Worm (Caenorhabditis elegans): Measurements from ENCODE around the gene T07F8.1.

The T07F8.1 gene

DNA sequence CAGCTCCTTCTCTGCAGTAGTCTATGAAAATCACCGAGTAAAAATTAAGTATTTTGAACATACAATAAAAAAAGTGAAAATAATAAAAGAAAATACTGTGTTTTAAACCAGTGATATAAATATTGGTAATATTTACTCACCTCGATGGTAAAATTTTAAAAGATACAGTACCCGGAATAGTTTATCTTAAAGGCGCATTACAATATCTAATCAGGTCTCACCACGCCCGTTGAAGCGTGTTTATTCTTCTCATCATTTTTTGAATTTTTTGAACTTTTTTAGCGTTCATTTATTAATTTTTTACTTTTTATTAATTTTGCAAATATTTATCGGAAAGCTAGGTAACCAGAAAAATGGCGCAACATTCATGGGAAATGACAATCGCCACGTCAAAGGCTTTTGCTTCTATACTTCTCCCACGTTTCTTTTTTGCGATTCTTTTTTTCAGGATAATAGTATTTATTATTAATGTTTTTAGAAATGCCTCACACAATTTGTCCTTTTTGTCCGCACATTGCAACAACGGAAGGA, 26.4 kb upstream of the T07F8.1 start, which contains the start of gene F10E7.2:
TSS of gene F10E7.2 (plus strand) at position 481 of the 531 bp plus-strand sequence.
- TF ChIP-seq lin-13 (GFP tag; optimal IDR thresholded peaks at IDR 0.05) = no peak
- TF ChIP-seq ama-1 (optimal IDR thresholded peaks at IDR 0.05) = no peak
- TF ChIP-seq elt-3 (tag; optimal IDR thresholded peaks at IDR 0.05) = no peak
- TF ChIP-seq zag-1 (tag; optimal IDR thresholded peaks at IDR 0.05) = no peak
- TF ChIP-seq nhr-21 (tag; optimal IDR thresholded peaks at IDR 0.05) = no peak
- no peak for TF ChIP-seq aly-2 (tag; optimal IDR thresholded peaks at IDR 0.05)
- TF ChIP-seq mbf-1 (tag; optimal IDR thresholded peaks at IDR 0.05) = no peak
- no peak for TF ChIP-seq snpc-4 (tag; optimal IDR thresholded peaks at IDR 0.05)
- no peak for TF ChIP-seq F13H6.1 (tag; optimal IDR thresholded peaks at IDR 0.05)
- TF ChIP-seq lin-39 (tag; optimal IDR thresholded peaks at IDR 0.05) = no peak
- TF ChIP-seq C34F6.9 (tag; optimal IDR thresholded peaks at IDR 0.05) = no peak
- TF ChIP-seq nhr-6 (tag; optimal IDR thresholded peaks at IDR 0.05) = no peak
- TF ChIP-seq ztf-1 (GFP tag; conservative IDR thresholded peaks at IDR 0.05) = no peak

DNA sequence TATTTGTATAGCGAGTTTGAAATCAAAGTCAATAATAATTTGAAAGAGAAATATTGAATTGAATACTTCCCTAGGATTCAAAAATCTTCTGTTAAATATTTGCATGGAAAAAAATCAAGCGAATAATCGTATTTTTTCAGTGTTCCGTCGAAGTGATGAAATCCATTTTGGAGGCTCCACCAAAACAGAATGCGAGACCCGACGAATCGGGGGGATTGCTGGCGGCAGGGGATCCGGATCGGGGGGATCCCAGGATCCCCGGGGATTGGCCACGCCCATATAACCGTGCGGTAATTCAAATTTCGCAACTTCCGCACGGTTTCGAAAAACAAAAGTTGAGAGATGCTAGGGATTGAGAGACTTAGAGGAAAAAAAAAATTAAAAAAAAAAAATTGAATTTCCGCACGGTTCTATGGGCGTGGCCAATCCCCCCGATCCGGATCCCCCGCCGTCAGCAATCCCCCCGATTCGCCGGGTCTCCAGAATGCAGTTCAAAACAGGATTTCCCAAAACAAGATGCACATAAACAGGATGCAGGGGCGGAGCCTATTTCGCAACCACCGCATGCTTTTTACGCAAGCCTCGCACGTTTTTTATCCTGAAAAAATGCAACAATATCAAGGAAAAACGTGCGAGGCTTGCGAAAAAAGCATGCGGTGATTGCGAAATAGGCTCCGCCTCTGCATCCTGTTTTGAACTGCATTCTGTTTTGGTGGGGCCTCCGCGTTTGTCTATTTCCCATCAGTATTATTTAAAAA, 25.4 kb upstream of the T07F8.1 start, which contains the start of gene F10E7.11:
TSS of gene F10E7.11 (minus strand) at position 232 of the 758 bp plus-strand sequence.
- TF ChIP-seq lsy-2 (tag; optimal IDR thresholded peaks at IDR 0.05) = peak in 1 of 2 experiments; percentile 55
- TF ChIP-seq unc-55 (GFP tag; optimal IDR thresholded peaks at IDR 0.05) = peak; percentile 69
- peak; percentile 8 for TF ChIP-seq F13H6.1 (tag; optimal IDR thresholded peaks at IDR 0.05)
- TF ChIP-seq C34F6.9 (tag; optimal IDR thresholded peaks at IDR 0.05) = peak; percentile 20
- TF ChIP-seq sma-9 (GFP tag; optimal IDR thresholded peaks at IDR 0.05) = peak; percentile 82
- no peak for TF ChIP-seq sma-9 (tag; optimal IDR thresholded peaks at IDR 0.05)
- no peak for TF ChIP-seq lin-11 (tag; optimal IDR thresholded peaks at IDR 0.05)
- no peak for TF ChIP-seq nhr-237 (tag; optimal IDR thresholded peaks at IDR 0.05)
- no peak for TF ChIP-seq nhr-12 (tag; optimal IDR thresholded peaks at IDR 0.05)

DNA sequence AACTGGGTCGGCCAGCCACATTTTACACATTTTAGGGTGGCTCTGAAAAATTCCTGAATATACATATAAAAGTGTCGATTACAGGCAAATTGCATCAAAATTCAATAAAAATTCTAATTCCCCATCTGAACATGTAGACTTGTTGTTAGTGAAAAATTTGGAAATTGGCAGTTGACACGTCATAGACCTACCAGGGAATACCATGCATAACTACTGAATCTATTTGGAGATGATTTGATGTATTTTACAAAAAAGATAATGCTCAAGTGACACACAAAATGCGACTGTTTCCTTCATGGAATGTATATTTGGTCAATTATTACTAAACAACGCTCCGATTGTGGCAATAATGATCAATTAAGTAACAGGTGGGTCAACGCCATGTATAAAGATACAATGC, 21.7 kb upstream of the T07F8.1 start, which contains the start of gene F10E7.1:
TSS of gene F10E7.1 (plus strand) at position 301 of the 400 bp plus-strand sequence.
- TF ChIP-seq crh-2 (tag; optimal IDR thresholded peaks at IDR 0.05) = no peak

DNA sequence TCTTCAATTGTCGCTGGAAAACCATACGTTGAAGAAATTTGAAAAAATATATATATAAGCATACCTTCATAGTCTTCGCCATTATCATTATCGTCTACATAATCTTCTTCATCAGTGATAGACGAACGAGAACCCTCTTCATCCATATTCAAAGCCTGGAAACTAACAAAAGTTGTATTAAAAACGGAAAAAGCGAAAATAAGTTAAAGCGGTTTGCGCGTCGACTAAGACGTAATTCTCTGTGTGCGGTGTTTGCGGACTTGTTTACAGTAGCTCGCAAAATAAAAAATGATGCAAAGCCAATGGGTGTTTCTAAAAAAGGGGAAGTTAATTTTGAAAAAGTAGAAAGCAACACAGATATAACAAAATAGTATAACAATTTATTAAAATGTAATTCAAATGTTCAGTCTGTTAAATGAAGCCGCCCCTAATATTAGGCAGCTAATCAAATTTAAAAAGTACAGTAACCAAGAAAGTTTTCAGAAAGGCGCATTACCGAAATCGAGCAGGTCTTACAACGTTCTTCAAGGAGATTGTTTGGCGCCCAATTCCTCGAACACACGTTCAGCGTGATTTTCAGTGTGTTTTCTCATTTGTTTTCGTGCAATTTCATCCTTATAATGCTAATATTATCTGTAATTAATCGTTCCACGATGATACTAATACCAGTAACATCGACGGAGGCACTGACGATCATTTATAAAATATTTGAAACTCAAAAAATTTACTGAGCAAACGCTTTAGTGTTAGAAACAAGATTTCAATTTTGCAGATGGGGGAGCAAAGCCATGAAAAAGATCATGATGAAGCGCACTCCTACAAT, 16.1 kb upstream of the T07F8.1 start, which contains the start of the genes T07F8.4 and gld-3:
TSS of gene T07F8.4 (minus strand) at position 162 of the 823 bp plus-strand sequence.
TSS of gene gld-3 (plus strand) at position 773 of the 823 bp plus-strand sequence.
- TF ChIP-seq C34F6.9 (tag; optimal IDR thresholded peaks at IDR 0.05) (peak; percentile 56), nhr-237 (tag; optimal IDR thresholded peaks at IDR 0.05) (no peak), nhr-12 (tag; optimal IDR thresholded peaks at IDR 0.05) (no peak), peb-1 (tag; optimal IDR thresholded peaks at IDR 0.05) (no peak), nhr-129 (tag; optimal IDR thresholded peaks at IDR 0.05) (peak; percentile 76), R02D3.7 (tag; optimal IDR thresholded peaks at IDR 0.05) (no peak), fos-1 (tag; optimal IDR thresholded peaks at IDR 0.05) (peak; percentile 33), sma-9 (GFP tag; optimal IDR thresholded peaks at IDR 0.05) (no peak), sma-9 (tag; optimal IDR thresholded peaks at IDR 0.05) (no peak), crh-2 (tag; optimal IDR thresholded peaks at IDR 0.05) (peak; percentile 12), lsy-2 (tag; optimal IDR thresholded peaks at IDR 0.05) (peak; percentile 41 to 96)

DNA sequence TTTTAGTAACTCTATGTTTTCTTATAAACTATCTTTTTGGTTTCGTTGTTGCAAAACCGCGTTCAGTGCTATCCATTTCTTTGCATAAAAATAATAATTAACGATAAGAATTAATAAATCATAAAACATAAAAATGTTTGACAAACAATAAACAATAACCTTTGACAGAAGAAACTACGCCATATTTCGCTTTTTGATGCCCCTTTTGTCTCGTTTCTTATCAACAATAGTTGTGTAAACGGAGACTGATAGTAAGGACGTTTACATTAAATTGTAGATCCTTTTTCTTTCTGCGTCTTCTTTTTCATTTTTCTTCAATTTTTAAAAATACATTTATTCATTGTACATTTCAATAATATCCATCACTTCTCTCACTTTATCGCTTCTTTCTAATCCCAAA, 9.1 kb upstream of the T07F8.1 start:
- TF ChIP-seq snpc-4 (tag; optimal IDR thresholded peaks at IDR 0.05) (no peak), sma-9 (GFP tag; optimal IDR thresholded peaks at IDR 0.05) (peak; percentile 54), sma-9 (tag; optimal IDR thresholded peaks at IDR 0.05) (no peak), mdl-1 (tag; optimal IDR thresholded peaks at IDR 0.05) (no peak), peb-1 (tag; optimal IDR thresholded peaks at IDR 0.05) (no peak), dmd-4 (tag; optimal IDR thresholded peaks at IDR 0.05) (no peak), fos-1 (tag; optimal IDR thresholded peaks at IDR 0.05) (peak; percentile 67), C34F6.9 (tag; optimal IDR thresholded peaks at IDR 0.05) (no peak), mab-5 (tag; optimal IDR thresholded peaks at IDR 0.05) (no peak), elt-3 (tag; optimal IDR thresholded peaks at IDR 0.05) (no peak), gmeb-1 (tag; optimal IDR thresholded peaks at IDR 0.05) (no peak), nhr-12 (tag; optimal IDR thresholded peaks at IDR 0.05) (no peak), ztf-4 (tag; optimal IDR thresholded peaks at IDR 0.05) (no peak)

Measured in whole organism, L2 larva.